Fruit fly (Drosophila melanogaster) whole organism, larva: ENCODE results near the gene Zwilch.
A peak's percentile ranks its signal among the peaks of the same experiment; 100 is the strongest.

Experiments
- noc ChIP-seq: fragments of 200-800 bp; sonication (Bioruptor generic); optimal IDR thresholded peaks from 3 replicates; lab custom pipeline; 2019; ENCODE audit warnings: missing biosample characterization, mild to moderate bottlenecking, missing genetic modification characterization, moderate library complexity

The Zwilch gene

dm6 chr3R:31213227-31213626 is at the start of gene Zwilch, which contains the start of gene CG1542:
Gene Zwilch (minus strand): TSS chr3R:31213376.
Gene CG1542 (plus strand): TSS chr3R:31213458.
- TF ChIP-seq noc (tag; lab: Kevin White, UChicago) = no peak

DNA sequence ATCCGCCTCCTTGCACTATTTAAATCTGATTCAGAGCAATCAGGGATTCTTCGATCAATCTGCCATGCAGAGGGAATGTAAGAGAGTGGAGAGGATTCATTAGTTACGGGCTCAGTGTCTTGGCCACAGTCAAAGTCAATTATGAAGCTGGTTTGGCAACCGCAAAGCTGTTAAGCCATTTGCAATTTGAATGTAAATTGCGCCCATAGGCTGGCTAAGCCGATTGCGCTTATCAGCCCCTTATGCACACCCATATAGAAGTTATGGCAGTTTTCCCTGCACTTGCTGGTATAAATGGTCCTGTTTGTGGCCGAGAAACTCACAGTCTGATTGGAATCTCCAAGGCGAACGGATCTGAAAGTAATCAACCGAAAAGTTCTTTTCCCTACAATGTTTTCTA is 49.1 kb upstream of the Zwilch start, which contains the start of gene CAH5:
Gene CAH5 (plus strand): TSS at position 301 of the 400 bp plus-strand sequence.
- TF ChIP-seq noc (tag; lab: Kevin White, UChicago) = no peak

dm6 chr3R:31259947-31260346 is 46.8 kb upstream of the Zwilch start, which contains the start of gene CAH16:
Gene CAH16 (plus strand): TSS chr3R:31260247.
- no peak for TF ChIP-seq noc (tag; lab: Kevin White, UChicago)

- TF ChIP-seq noc (tag; lab: Kevin White, UChicago) = no peak
Observed at dm6 chr3R:31257299-31257698, 44.1 kb upstream of the Zwilch start, which contains the start of gene CAH6. Gene CAH6 (plus strand): TSS chr3R:31257599.

- no peak for TF ChIP-seq noc (tag; lab: Kevin White, UChicago)
Observed at dm6 chr3R:31254808-31255207, 41.6 kb upstream of the Zwilch start, which contains the start of the genes CG1750 and spn-F. Gene CG1750 (minus strand): TSS chr3R:31254900. Gene spn-F (plus strand): TSS chr3R:31255127.

dm6 chr3R:31252093-31252962 is 39.2 kb upstream of the Zwilch start, which contains the start of the genes qless and mRpL32:
Gene qless (minus strand): TSS chr3R:31252608.
Gene mRpL32 (plus strand): TSS chr3R:31252872.
- TF ChIP-seq noc (tag; lab: Kevin White, UChicago) = no peak

DNA sequence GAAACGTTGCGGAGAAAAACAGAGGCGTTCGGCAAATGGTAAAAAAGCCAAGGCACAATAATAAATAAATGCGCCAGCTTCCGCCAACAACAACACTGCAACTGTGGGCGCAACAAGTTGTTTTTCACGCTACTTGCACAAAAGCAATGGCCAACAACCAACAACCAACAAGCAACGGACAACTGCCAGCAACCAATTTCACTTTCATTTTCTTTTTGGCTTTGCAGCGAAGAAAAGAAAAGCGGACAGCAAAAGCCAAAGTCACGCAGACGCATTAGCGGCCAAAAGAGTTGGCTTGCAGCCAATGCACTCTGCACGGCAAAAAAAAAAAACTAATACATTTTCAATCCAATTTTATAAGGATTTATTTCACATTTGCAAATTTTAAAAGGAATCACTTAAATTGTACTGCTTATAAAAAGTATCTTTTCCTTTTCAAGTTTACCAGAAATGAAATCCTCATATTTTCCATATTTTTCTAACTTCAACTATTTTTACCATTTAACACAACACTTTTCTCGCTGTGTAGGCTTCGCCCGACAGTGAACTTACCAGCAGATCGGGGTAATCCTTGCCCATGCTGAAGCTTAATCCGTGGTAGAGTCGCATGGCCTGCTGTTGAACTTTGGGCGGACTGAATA is 38.1 kb upstream of the Zwilch start:
- TF ChIP-seq noc (tag; lab: Kevin White, UChicago) = no peak

DNA sequence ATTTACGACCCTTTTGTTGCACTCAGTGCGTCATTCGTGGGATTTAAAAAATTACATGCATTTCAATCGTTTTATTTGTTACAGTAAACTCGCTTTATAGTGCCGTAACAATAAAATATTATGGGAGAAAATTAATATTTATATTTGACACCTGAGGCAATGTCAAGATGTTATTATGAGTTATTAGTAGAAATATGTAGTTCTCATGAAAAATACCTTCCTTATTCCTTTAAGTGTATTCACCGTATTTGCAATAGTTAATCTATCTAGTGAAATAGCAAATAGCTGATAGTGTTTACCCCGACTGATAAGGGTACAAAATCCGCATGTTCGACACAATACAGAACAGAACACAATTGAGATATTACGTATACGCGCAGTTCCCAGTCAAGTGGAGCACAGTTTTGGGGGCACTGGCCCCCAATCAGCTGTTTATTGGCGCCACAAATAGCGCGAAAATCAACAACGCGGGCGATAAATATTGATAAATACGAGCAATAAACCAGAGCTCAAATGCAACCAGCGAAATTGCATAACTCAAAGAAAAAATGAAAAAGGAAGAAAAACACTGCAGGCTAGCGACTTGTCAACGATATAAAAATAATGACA is 37.4 kb upstream of the Zwilch start:
- peak; percentile 48 for TF ChIP-seq noc (tag; lab: Kevin White, UChicago)

- no peak for TF ChIP-seq noc (tag; lab: Kevin White, UChicago)
Observed at dm6 chr3R:31248245-31248644, 35.1 kb upstream of the Zwilch start.

DNA sequence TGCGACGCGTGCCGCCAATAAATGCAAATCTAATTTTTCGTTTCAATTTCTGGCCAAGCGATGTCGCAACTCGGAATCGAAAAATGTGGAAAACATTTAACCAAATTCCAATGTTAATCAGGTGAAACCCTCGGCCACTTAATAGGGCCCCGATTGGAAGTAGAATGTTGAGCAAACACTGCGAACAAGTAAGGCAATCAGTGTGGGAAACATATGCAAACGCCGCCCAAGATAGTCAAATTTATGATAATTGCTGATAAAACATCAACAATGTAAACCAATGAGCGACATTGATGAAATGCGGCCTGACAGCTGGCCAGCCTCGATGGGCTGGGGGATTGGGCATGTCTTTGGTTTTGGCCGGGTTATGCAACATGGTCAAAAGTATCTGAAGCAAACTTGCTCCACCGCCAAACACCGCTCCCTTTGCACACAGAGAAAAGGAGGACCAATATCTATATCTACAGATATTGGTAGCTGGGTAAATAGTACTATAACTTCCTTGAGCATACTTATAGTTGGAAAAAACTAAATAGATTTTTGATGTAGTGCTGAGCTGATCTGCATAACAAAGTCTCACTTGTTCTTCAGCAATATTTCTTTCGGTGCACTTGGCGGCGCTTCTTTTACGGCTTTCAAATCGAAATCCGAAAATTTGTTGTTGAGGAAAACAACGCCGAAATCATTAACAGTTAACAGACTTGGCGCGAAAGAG is 34.3 kb upstream of the Zwilch start:
- no peak for TF ChIP-seq noc (tag; lab: Kevin White, UChicago)

DNA sequence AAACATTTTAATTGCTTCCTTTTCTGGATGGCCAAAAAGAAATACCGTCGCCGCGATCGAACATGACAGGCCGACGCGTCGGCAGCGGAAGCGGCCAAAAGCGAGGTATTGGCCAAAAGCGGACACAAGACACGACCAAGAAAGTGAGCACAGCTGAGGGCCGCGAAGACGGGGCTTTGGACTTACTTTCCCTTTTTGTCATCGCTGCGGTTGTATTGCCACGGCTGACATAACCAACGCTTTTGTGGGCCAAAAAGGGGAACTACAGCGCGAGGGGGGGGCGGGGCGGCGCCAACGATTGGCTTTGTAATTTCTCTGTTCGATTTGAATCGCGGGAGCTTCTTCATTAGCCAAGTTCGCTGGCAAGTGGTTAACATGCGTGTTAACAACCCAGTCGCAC is 32.6 kb upstream of the Zwilch start:
- no peak for TF ChIP-seq noc (tag; lab: Kevin White, UChicago)

DNA sequence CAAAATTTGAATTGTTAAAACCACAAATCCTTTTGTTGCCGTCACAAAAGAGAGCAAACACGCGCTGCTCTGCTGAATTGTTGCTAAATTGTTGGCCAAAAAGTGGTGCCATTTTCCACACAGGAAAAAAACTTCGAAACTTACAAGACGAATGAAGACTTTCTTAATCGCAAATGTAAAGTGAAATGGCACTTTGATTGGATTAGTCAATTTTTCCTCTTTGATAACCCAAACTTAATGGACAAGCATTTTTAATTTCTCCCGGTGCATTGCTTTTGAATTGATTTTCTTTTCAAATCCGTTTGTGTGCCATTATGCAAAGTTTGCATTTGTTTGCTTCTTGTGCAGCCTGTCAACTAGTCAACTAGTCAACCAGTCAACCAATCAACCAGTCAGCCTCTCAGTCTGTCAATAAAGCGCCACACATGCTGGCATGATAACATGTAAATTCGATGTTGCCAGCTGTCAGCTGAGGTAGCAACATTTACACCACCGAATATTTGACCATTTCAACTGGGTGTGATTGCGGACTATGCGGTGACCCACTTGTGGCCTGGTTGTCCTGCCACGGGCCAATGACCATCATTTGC is 30.0 kb upstream of the Zwilch start:
- TF ChIP-seq noc (tag; lab: Kevin White, UChicago) = no peak

DNA sequence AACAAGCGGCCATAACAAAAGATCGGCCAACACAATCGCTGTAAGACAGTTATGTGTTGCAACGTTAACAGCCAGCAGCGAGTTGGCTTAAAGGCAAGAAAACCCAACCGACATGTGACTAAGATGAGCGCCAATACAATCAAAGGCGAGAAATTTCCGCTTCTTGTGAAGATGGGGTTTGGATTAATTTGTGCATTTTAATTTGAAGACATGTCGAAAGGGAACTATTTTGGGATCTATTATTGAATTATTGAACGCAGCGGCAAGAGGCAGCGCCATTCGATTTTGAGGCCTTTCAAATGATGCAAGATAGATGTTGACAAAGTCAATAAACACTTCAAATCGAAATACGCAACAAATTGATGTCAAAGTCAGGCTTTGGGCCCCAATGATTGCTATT is 27.9 kb upstream of the Zwilch start:
- no peak for TF ChIP-seq noc (tag; lab: Kevin White, UChicago)

DNA sequence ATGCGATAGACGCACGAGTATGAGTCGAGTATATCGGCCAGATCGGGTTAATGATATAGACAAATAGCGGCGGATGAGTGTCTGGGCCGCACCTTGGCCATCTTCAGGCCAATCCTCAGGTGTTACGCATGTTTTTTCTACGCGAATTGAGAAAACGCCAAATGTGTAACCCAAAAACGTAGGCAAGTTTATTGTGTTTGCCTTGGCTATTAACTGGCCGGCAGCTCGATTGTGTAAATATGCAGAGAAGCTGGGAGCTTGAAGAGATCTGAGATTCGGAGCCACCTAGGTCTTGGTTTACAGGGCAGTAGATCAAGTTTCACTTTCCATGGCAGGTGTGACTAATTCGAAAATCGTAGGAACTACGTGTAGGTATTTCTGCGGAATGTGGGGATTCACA is 26.8 kb upstream of the Zwilch start:
- no peak for TF ChIP-seq noc (tag; lab: Kevin White, UChicago)

dm6 chr3R:31235262-31235661 is 22.1 kb upstream of the Zwilch start, which contains the start of gene CG15564:
Gene CG15564 (minus strand): TSS chr3R:31235362.
- no peak for TF ChIP-seq noc (tag; lab: Kevin White, UChicago)
